Fruit fly (Drosophila melanogaster): ENCODE measurements around the gene CG15824.

DNA sequence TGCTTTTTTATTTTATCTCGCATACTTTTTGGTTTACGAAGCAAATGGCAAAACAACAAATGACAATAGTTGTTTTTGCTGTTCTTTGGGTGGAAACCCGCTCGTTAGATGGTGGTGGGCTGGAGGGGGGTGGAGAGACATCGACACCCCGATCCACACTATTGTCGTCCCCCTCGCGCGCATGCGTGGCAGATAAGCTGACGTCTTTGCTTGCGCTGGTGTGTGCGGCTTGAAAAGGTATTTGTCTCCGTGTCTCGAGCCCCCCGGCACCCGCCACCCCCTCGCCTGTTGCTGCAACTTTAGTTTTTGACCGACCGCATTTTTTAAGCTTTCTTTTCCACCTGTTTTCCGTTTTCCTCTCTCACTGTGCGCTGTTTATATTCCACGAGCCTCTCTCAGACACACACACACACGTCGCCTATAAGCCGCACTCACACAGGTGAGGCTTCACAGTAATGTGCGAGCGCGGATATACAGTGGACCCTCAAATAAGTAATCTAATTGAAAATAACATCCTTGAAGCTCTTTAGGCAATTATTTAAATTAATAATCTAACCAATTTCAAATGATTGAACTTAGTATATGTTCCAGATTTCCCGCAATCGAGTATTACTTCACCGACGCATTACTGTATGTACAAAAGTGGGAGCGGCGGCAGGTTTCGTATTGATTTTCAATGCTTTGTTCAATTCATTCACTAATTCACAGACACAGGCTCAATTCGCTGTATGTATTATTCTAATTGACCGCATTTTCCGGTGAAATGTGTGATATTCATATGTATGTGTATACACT lies 17.8 kb downstream of the CG15824 start:
- TF ChIP-seq EcR (GFP tag; optimal IDR thresholded peaks at IDR 0.05) (no peak), psq (optimal IDR thresholded peaks at IDR 0.05) (no peak), pan (optimal IDR thresholded peaks at IDR 0.05) (no peak), usp (GFP tag; optimal IDR thresholded peaks at IDR 0.05) (no peak), CG8478 (optimal IDR thresholded peaks at IDR 0.05) (no peak), Dll (optimal IDR thresholded peaks at IDR 0.05) (no peak)
